Worm (Caenorhabditis elegans): ENCODE measurements around the gene Y47D7A.3.

DNA sequence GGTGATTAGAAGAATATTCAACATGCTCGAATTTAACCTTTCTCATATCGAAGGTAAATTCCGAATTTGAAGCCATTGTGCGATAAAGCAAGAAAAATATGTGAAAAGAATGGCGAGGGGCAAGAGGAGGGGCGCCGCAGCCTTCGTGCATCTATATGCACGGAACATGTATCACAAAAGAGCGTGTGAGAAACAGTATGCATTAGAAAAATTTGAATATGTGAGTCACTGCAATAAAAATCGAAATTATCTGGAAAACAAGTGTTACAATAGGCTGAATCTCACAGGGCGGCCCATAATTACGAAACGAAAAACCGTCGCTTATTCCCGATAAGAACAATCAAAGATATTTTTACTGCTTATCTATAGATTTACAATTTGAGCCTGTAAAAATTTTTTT is 8.9 kb upstream of the Y47D7A.3 start, which contains the start of gene F13A2.5:
- TF ChIP-seq ama-1 (optimal IDR thresholded peaks at IDR 0.05) (no peak), nhr-12 (tag; optimal IDR thresholded peaks at IDR 0.05) (no peak), blmp-1 (tag; optimal IDR thresholded peaks at IDR 0.05; ENCODE audit: insufficient read depth) (no peak), nhr-25 (tag; optimal IDR thresholded peaks at IDR 0.05) (no peak), snpc-4 (tag; optimal IDR thresholded peaks at IDR 0.05) (no peak), ceh-82 (tag; optimal IDR thresholded peaks at IDR 0.05) (no peak), nhr-237 (tag; optimal IDR thresholded peaks at IDR 0.05) (no peak)
